Fruit fly (Drosophila melanogaster) whole organism, embryonic: ENCODE results near the gene CG8369.

Experiments used
- C15 ChIP-seq: fragments of 200-800 bp; sonication (Bioruptor generic); IDR thresholded peaks from 3 replicates; pipeline ENCODE4 v1.3.6; 2022; ENCODE audit warnings: missing biosample characterization, missing genetic modification characterization
- CG10462 ChIP-seq: fragments of 200-800 bp; sonication (Bioruptor generic); optimal IDR thresholded peaks from 2 replicates; lab custom pipeline; 2016; ENCODE audit warnings: missing biosample characterization, missing genetic modification characterization
- CG10654 ChIP-seq: fragments of 200-800 bp; sonication (Bioruptor generic); optimal IDR thresholded peaks from 2 replicates; lab custom pipeline; 2016; ENCODE audit warnings: missing biosample characterization, missing genetic modification characterization
- CG11247 ChIP-seq: fragments of 200-800 bp; sonication (Bioruptor generic); IDR thresholded peaks from 2 replicates; pipeline ENCODE4 v1.3.6; 2022; ENCODE audit warnings: missing biosample characterization, missing genetic modification characterization
- CG14667 ChIP-seq: fragments of 200-800 bp; sonication (Bioruptor generic); IDR thresholded peaks from 2 replicates; pipeline ENCODE4 v1.3.6; 2022; ENCODE audit warnings: missing biosample characterization, missing genetic modification characterization
- CG15011 ChIP-seq: fragments of 200-800 bp; sonication (Bioruptor generic); optimal IDR thresholded peaks from 3 replicates; lab custom pipeline; 2018; ENCODE audit warnings: missing biosample characterization, mild to moderate bottlenecking, missing genetic modification characterization
- CG16813 ChIP-seq: fragments of 200-800 bp; sonication (Bioruptor generic); IDR thresholded peaks from 3 replicates; pipeline ENCODE4 v1.3.6; 2022; ENCODE audit warnings: missing biosample characterization, missing genetic modification characterization; ENCODE audit not compliant: partially characterized antibody
- CG17359 ChIP-seq: fragments of 200-800 bp; sonication (Bioruptor generic); optimal IDR thresholded peaks from 3 replicates; lab custom pipeline; 2018; ENCODE audit warnings: missing biosample characterization, mild to moderate bottlenecking, missing genetic modification characterization, moderate library complexity
- CG18011 ChIP-seq: fragments of 200-800 bp; sonication (Bioruptor generic); optimal IDR thresholded peaks from 2 replicates; lab custom pipeline; 2017; ENCODE audit warnings: missing biosample characterization, missing genetic modification characterization, mild to moderate bottlenecking, moderate library complexity, missing genotype
- CG31365 ChIP-seq: fragments of 200-800 bp; sonication (Bioruptor generic); optimal IDR thresholded peaks from 2 replicates; lab custom pipeline; 2018; ENCODE audit warnings: missing biosample characterization, mild to moderate bottlenecking, missing genetic modification characterization
- CG31441 ChIP-seq: fragments of 200-800 bp; sonication (Bioruptor generic); IDR thresholded peaks from 2 replicates; pipeline ENCODE4 v1.3.6; 2022; ENCODE audit warnings: missing biosample characterization, missing genetic modification characterization
- CG6791 ChIP-seq: fragments of 200-800 bp; sonication (Bioruptor generic); IDR thresholded peaks from 3 replicates; pipeline ENCODE4 v1.3.6; 2022; ENCODE audit warnings: missing biosample characterization, missing genetic modification characterization; ENCODE audit not compliant: partially characterized antibody
- CG7271 ChIP-seq: fragments of 200-800 bp; sonication (Bioruptor generic); optimal IDR thresholded peaks from 2 replicates; lab custom pipeline; 2018; ENCODE audit warnings: missing biosample characterization, mild to moderate bottlenecking, missing genetic modification characterization, moderate library complexity
- CG7372 ChIP-seq: fragments of 200-800 bp; sonication (Bioruptor generic); IDR thresholded peaks from 2 replicates; pipeline ENCODE4 v1.3.6; 2022; ENCODE audit warnings: missing biosample characterization, missing genetic modification characterization
- CG7786 ChIP-seq: fragments of 200-800 bp; sonication (Bioruptor generic); optimal IDR thresholded peaks from 2 replicates; lab custom pipeline; 2016; ENCODE audit warnings: missing biosample characterization, missing genetic modification characterization
- CG8478 ChIP-seq: fragments of >200 bp; optimal IDR thresholded peaks from 2 replicates; lab custom pipeline; 2018
- CG8944 ChIP-seq: fragments of 200-800 bp; sonication (Bioruptor generic); optimal IDR thresholded peaks from 3 replicates; lab custom pipeline; 2016; ENCODE audit warnings: missing biosample characterization, missing genetic modification characterization
- CG9215 ChIP-seq: fragments of 200-800 bp; sonication (Bioruptor generic); IDR thresholded peaks from 2 replicates; pipeline ENCODE4 v1.3.6; 2022; ENCODE audit warnings: missing biosample characterization, missing genetic modification characterization
- D19B ChIP-seq: fragments of 200-800 bp; sonication (Bioruptor generic); optimal IDR thresholded peaks from 2 replicates; lab custom pipeline; 2017; ENCODE audit warnings: missing biosample characterization, mild to moderate bottlenecking, missing genetic modification characterization
- Dek ChIP-seq: fragments of 200-800 bp; sonication (Bioruptor generic); optimal IDR thresholded peaks from 3 replicates; lab custom pipeline; 2019; ENCODE audit warnings: missing biosample characterization, mild to moderate bottlenecking, missing genetic modification characterization, moderate library complexity
- Dll ChIP-seq: fragments of 200-800 bp; sonication (Bioruptor generic); IDR thresholded peaks from 4 replicates; pipeline ENCODE4 v1.3.6; 2022; ENCODE audit warnings: missing biosample characterization, missing genetic modification characterization; ENCODE audit not compliant: partially characterized antibody
- Eip74EF ChIP-seq, 2 experiments: fragments of 200-800 bp in 1 of 2; fragments of >200 bp in 1 of 2; sonication (Bioruptor generic) in 1 of 2; optimal IDR thresholded peaks; 2 replicates each; lab custom pipeline; 2017 to 2019; ENCODE audit warnings: missing biosample characterization in 2 of 2, missing genetic modification characterization in 2 of 2, mild to moderate bottlenecking in 1 of 2, moderate library complexity in 1 of 2
- Ets65A ChIP-seq: fragments of 200-800 bp; sonication (Bioruptor generic); peaks from one replicate; lab custom pipeline; 2016; ENCODE audit warnings: missing biosample characterization, missing genetic modification characterization
- Fer1 ChIP-seq: fragments of 200-800 bp; sonication (Bioruptor generic); optimal IDR thresholded peaks from 2 replicates; lab custom pipeline; 2017; ENCODE audit warnings: missing biosample characterization, mild to moderate bottlenecking, missing genetic modification characterization
- MTF-1 ChIP-seq: fragments of 200-800 bp; sonication (Bioruptor generic); optimal IDR thresholded peaks from 2 replicates; lab custom pipeline; 2018; ENCODE audit warnings: missing biosample characterization, mild to moderate bottlenecking, missing genetic modification characterization, borderline replicate concordance
- NC2β ChIP-seq: fragments of 200-800 bp; sonication (Bioruptor generic); optimal IDR thresholded peaks from 2 replicates; lab custom pipeline; 2016; ENCODE audit warnings: missing biosample characterization, missing genetic modification characterization
- Oaz ChIP-seq: fragments of 200-800 bp; sonication (Bioruptor generic); IDR thresholded peaks from 2 replicates; pipeline ENCODE4 v1.3.6; 2022; ENCODE audit warnings: missing biosample characterization, missing genetic modification characterization
- Rx ChIP-seq: fragments of 200-800 bp; sonication (Bioruptor generic); IDR thresholded peaks from 2 replicates; pipeline ENCODE4 v1.3.6; 2022; ENCODE audit warnings: missing biosample characterization, missing genetic modification characterization
- Xrp1 ChIP-seq: fragments of 200-800 bp; sonication (Bioruptor generic); IDR thresholded peaks from 2 replicates; pipeline ENCODE4 v1.3.6; 2022; ENCODE audit warnings: missing biosample characterization, missing genetic modification characterization
- aop ChIP-seq: fragments of 200-800 bp; sonication (Bioruptor generic); IDR thresholded peaks from 2 replicates; pipeline ENCODE4 v1.3.6; 2022; ENCODE audit warnings: missing biosample characterization, missing genetic modification characterization
- bigmax ChIP-seq: fragments of 200-800 bp; sonication (Bioruptor generic); optimal IDR thresholded peaks from 2 replicates; lab custom pipeline; 2018; ENCODE audit warnings: missing biosample characterization, mild to moderate bottlenecking, missing genetic modification characterization
- br ChIP-seq: fragments of >200 bp; optimal IDR thresholded peaks from 2 replicates; lab custom pipeline; 2017
- crol ChIP-seq: fragments of 200-800 bp; sonication (Bioruptor generic); IDR thresholded peaks from 2 replicates; pipeline ENCODE4 v1.3.6; 2022; ENCODE audit warnings: missing biosample characterization, missing genetic modification characterization
- dimm ChIP-seq: fragments of 200-800 bp; sonication (Bioruptor generic); IDR thresholded peaks from 2 replicates; pipeline ENCODE4 v1.3.6; 2022; ENCODE audit warnings: missing biosample characterization, missing genetic modification characterization
- en ChIP-seq: fragments of 200-800 bp; sonication (Bioruptor generic); optimal IDR thresholded peaks from 2 replicates; lab custom pipeline; 2016; ENCODE audit warnings: missing biosample characterization, missing genetic modification characterization
- gcm2 ChIP-seq: fragments of 200-800 bp; sonication (Bioruptor generic); optimal IDR thresholded peaks from 2 replicates; lab custom pipeline; 2016; ENCODE audit warnings: missing biosample characterization, missing genetic modification characterization
- grau ChIP-seq: fragments of 200-800 bp; optimal IDR thresholded peaks from 3 replicates; lab custom pipeline; 2019; ENCODE audit warnings: missing biosample characterization, mild to moderate bottlenecking, missing genetic modification characterization, moderate library complexity
- inv ChIP-seq: fragments of 200-800 bp; sonication (Bioruptor generic); IDR thresholded peaks from 2 replicates; pipeline ENCODE4 v1.3.6; 2022; ENCODE audit warnings: missing biosample characterization, missing genetic modification characterization; ENCODE audit not compliant: partially characterized antibody
- klu ChIP-seq: fragments of 200-800 bp; sonication (Bioruptor generic); IDR thresholded peaks from 2 replicates; pipeline ENCODE4 v1.3.6; 2022; ENCODE audit warnings: missing biosample characterization, missing genetic modification characterization
- lov ChIP-seq, 2 experiments: fragments of 200-800 bp in 1 of 2; fragments of >200 bp in 1 of 2; sonication (Bioruptor generic) in 1 of 2; IDR thresholded peaks in 1 of 2; optimal IDR thresholded peaks in 1 of 2; 2 replicates in 1 of 2; 3 replicates in 1 of 2; pipeline versions ENCODE4 v1.3.6 to Lab custom; 2017 to 2022; ENCODE audit warnings: missing biosample characterization in 1 of 2, missing genetic modification characterization in 1 of 2
- nau ChIP-seq: fragments of 200-800 bp; sonication (Bioruptor generic); optimal IDR thresholded peaks from 3 replicates; lab custom pipeline; 2017; ENCODE audit warnings: missing biosample characterization, mild to moderate bottlenecking, missing genetic modification characterization, missing genetic modification reagents
- odd ChIP-seq: fragments of 200-800 bp; sonication (Bioruptor generic); optimal IDR thresholded peaks from 2 replicates; lab custom pipeline; 2017; ENCODE audit warnings: missing biosample characterization, mild to moderate bottlenecking, missing genetic modification characterization
- pita ChIP-seq: fragments of 200-800 bp; sonication (Bioruptor generic); optimal IDR thresholded peaks from 2 replicates; lab custom pipeline; 2017; ENCODE audit warnings: missing biosample characterization, mild to moderate bottlenecking, missing genetic modification characterization
- pros ChIP-seq: fragments of 200-800 bp; sonication (Bioruptor generic); optimal IDR thresholded peaks from 3 replicates; lab custom pipeline; 2019; ENCODE audit warnings: missing biosample characterization, mild to moderate bottlenecking, missing genetic modification characterization, moderate library complexity
- rib ChIP-seq: fragments of 200-800 bp; sonication (Bioruptor generic); IDR thresholded peaks from 2 replicates; pipeline ENCODE4 v1.3.6; 2022; ENCODE audit warnings: missing biosample characterization, missing genetic modification characterization
- salm ChIP-seq: fragments of 200-800 bp; sonication (Bioruptor generic); optimal IDR thresholded peaks from 2 replicates; lab custom pipeline; 2018; ENCODE audit warnings: missing biosample characterization, mild to moderate bottlenecking, missing genetic modification characterization
- schlank ChIP-seq: fragments of 200-800 bp; sonication (Bioruptor generic); optimal IDR thresholded peaks from 2 replicates; lab custom pipeline; 2018; ENCODE audit warnings: missing biosample characterization, mild to moderate bottlenecking, missing genetic modification characterization
- shn ChIP-seq: fragments of 200-800 bp; sonication (Bioruptor generic); optimal IDR thresholded peaks from 3 replicates; lab custom pipeline; 2016; ENCODE audit warnings: missing biosample characterization, missing genetic modification characterization
- slbo ChIP-seq: fragments of 200-800 bp; sonication (Bioruptor generic); IDR thresholded peaks from 2 replicates; pipeline ENCODE4 v1.3.6; 2022; ENCODE audit warnings: missing biosample characterization, missing genetic modification characterization
- twi ChIP-seq: fragments of 200-800 bp; optimal IDR thresholded peaks from 2 replicates; lab custom pipeline; 2019; ENCODE audit warnings: missing biosample characterization, mild to moderate bottlenecking, missing genetic modification characterization, moderate library complexity

Gene CG8369

DNA sequence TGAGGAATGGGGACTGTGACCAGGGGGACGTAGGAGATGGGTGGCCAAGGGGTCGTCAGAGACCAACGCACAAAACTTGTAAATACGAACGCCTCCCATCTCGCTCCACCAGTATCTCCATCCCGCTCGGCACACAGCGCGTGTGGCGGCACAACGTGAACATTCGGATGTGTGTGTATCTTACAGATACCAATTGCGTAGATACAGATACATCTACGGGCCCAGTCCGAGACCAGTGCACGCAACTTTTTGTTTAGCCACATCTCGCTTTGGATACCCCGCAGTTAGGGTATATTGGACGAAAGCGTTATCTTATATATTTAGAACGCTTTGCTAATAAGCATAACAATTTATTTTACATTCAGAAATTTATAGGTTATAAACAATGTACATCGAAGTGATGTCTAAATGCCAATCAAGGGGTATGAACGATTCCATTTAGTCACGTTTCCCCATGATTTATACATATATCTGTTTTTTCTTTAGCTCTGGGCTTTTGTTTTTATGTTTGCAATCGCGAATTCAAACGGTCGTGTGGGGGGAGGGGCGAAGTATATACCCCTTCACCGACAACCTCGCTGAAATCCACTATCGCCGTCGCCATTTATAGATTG is 10.4 kb upstream of the CG8369 start (continued):
- TF ChIP-seq shn (peak; percentile 97), CG9215 (GFP tag; lab: Robert Waterston, UW) (peak; percentile 98), lov (optimal IDR thresholded peaks at IDR 0.05; lab: Kevin White, UChicago) (no peak), lov (GFP tag; IDR thresholded peaks at IDR 0.05; lab: Robert Waterston, UW) (peak; percentile 98), pita (GFP tag; lab: Kevin White, UChicago) (no peak), CG8478 (lab: Kevin White, UChicago) (no peak), CG14667 (GFP tag; lab: Robert Waterston, UW) (peak; percentile 98), dimm (GFP tag; lab: Robert Waterston, UW) (peak; percentile 98), C15 (GFP tag; lab: Robert Waterston, UW) (peak; percentile 98), salm (tag; lab: Kevin White, UChicago) (peak; percentile 98), CG16813 (GFP tag; lab: Robert Waterston, UW) (no peak), CG7271 (tag; lab: Kevin White, UChicago) (peak; percentile 87), rib (peak; percentile 99), CG17359 (tag; lab: Kevin White, UChicago) (peak; percentile 99), inv (GFP tag; lab: Robert Waterston, UW) (no peak), Dek (tag; lab: Kevin White, UChicago) (peak; percentile 99), NC2β (GFP tag; lab: Kevin White, UChicago) (peak; percentile 98), CG10462 (GFP tag; lab: Kevin White, UChicago) (peak; percentile 98), CG7372 (GFP tag; lab: Robert Waterston, UW) (peak; percentile 99), Ets65A (GFP tag; lab: Kevin White, UChicago) (peak; percentile 100), Fer1 (GFP tag; lab: Kevin White, UChicago) (peak; percentile 99), crol (peak; percentile 97), br (lab: Kevin White, UChicago) (no peak), klu (GFP tag; lab: Robert Waterston, UW) (peak; percentile 97), pros (GFP tag; lab: Kevin White, UChicago) (peak; percentile 59), odd (GFP tag; lab: Kevin White, UChicago) (peak; percentile 98), Dll (GFP tag; lab: Robert Waterston, UW) (no peak), CG31365 (tag; lab: Kevin White, UChicago) (peak; percentile 93), Eip74EF (GFP tag; optimal IDR thresholded peaks at IDR 0.05; lab: Kevin White, UChicago) (peak in 1 of 2 experiments; percentile 97), slbo (GFP tag; lab: Robert Waterston, UW) (peak; percentile 99), grau (peak; percentile 98), CG18011 (GFP tag; lab: Kevin White, UChicago) (peak; percentile 92), D19B (peak; percentile 100), CG6791 (no peak), twi (tag; lab: Kevin White, UChicago) (peak; percentile 95), gcm2 (GFP tag; lab: Kevin White, UChicago) (peak; percentile 98), schlank (peak; percentile 99), en (GFP tag; lab: Kevin White, UChicago) (peak; percentile 97), bigmax (GFP tag; lab: Kevin White, UChicago) (peak; percentile 90), CG11247 (GFP tag; lab: Robert Waterston, UW) (peak; percentile 99), MTF-1 (GFP tag; lab: Kevin White, UChicago) (peak; percentile 97), CG15011 (peak; percentile 99), nau (GFP tag; lab: Kevin White, UChicago) (peak; percentile 99), CG8944 (peak; percentile 98), CG10654 (GFP tag; lab: Kevin White, UChicago) (peak; percentile 98), aop (GFP tag; lab: Robert Waterston, UW) (peak; percentile 92), CG31441 (peak; percentile 88), Rx (GFP tag; lab: Robert Waterston, UW) (peak; percentile 98), CG7786 (peak; percentile 99), Xrp1 (GFP tag; lab: Robert Waterston, UW) (peak; percentile 98), Oaz (peak; percentile 98)
